Worm (Caenorhabditis elegans) whole organism, L1 larva: ENCODE measurements around the gene T04H1.13.

Experiments
- F16B12.6 ChIP-seq: fragments of 150-350 bp; optimal IDR thresholded peaks from 2 replicates; lab custom pipeline; 2014; ENCODE audit warnings: missing biosample characterization, missing genetic modification characterization
- aha-1 ChIP-seq: fragments of 150-350 bp; optimal IDR thresholded peaks from 2 replicates; lab custom pipeline; 2014; ENCODE audit warnings: missing biosample characterization, missing genetic modification characterization
- aly-2 ChIP-seq: fragments of 150-350 bp; optimal IDR thresholded peaks from 2 replicates; lab custom pipeline; 2014; ENCODE audit warnings: missing biosample characterization, missing genetic modification characterization
- ama-1 ChIP-seq: fragments of 150-350 bp; optimal IDR thresholded peaks from 2 replicates; lab custom pipeline; 2014
- blmp-1 ChIP-seq: fragments of 150-350 bp; optimal IDR thresholded peaks from 2 replicates; lab custom pipeline; 2014; ENCODE audit warnings: missing biosample characterization, missing genetic modification characterization
- ceh-63 ChIP-seq: fragments of 200-800 bp; sonication (Bioruptor generic); optimal IDR thresholded peaks from 2 replicates; lab custom pipeline; 2018; ENCODE audit warnings: mild to moderate bottlenecking, missing genetic modification characterization, missing compliant biosample characterization
- ceh-82 ChIP-seq, 3 experiments: fragments of 150-350 bp in 1 of 3; sonication (generic microtip) in 2 of 3; optimal IDR thresholded peaks; 2 replicates each; lab custom pipeline; 2014 to 2017; ENCODE audit warnings: missing biosample characterization in 3 of 3, missing genetic modification characterization in 3 of 3
- dpl-1 ChIP-seq, 3 experiments: fragments of 150-350 bp in 2 of 3; sonication (generic microtip) in 1 of 3; optimal IDR thresholded peaks; 2 replicates each; lab custom pipeline; 2014 to 2017; ENCODE audit warnings: missing biosample characterization in 3 of 3, missing genetic modification characterization in 3 of 3, missing genetic modification reagents in 3 of 3
- dsc-1 ChIP-seq: sonication (generic microtip); optimal IDR thresholded peaks from 2 replicates; lab custom pipeline; 2016; ENCODE audit warnings: mild to moderate bottlenecking, missing genetic modification characterization, missing compliant biosample characterization
- elt-3 ChIP-seq, 6 experiments: fragments of 150-350 bp in 1 of 6; sonication (generic microtip); optimal IDR thresholded peaks; 2 replicates each; lab custom pipeline; 2017 to 2018; ENCODE audit warnings: missing biosample characterization in 6 of 6, missing genetic modification characterization in 6 of 6, inconsistent platforms in 1 of 6
- fkh-8 ChIP-seq: sonication (generic microtip); optimal IDR thresholded peaks from 2 replicates; lab custom pipeline; 2016; ENCODE audit warnings: mild to moderate bottlenecking, missing genetic modification characterization, missing compliant biosample characterization
- grh-1 ChIP-seq: fragments of 200-800 bp; sonication (Bioruptor generic); IDR thresholded peaks from 2 replicates; pipeline ENCODE4 v1.3.6; 2022; ENCODE audit warnings: missing genetic modification reagents, missing genetic modification characterization, missing compliant biosample characterization
- hlh-17 ChIP-seq: fragments of 200-800 bp; sonication (Bioruptor generic); optimal IDR thresholded peaks from 2 replicates; lab custom pipeline; 2018; ENCODE audit warnings: missing genetic modification characterization, mild to moderate bottlenecking, missing compliant biosample characterization, moderate library complexity, borderline replicate concordance
- hlh-4 ChIP-seq: sonication (generic microtip); optimal IDR thresholded peaks from 2 replicates; lab custom pipeline; 2016; ENCODE audit warnings: mild to moderate bottlenecking, missing genetic modification characterization, missing compliant biosample characterization
- hpl-2 ChIP-seq: fragments of 150-350 bp; optimal IDR thresholded peaks from 2 replicates; lab custom pipeline; 2014; ENCODE audit warnings: missing biosample characterization, missing genetic modification reagents, missing genetic modification characterization
- irx-1 ChIP-seq: sonication (generic microtip); optimal IDR thresholded peaks from 2 replicates; lab custom pipeline; 2016; ENCODE audit warnings: missing genetic modification characterization, missing compliant biosample characterization
- isw-1 ChIP-seq: fragments of 200-800 bp; sonication (Bioruptor generic); IDR thresholded peaks from 2 replicates; pipeline ENCODE4 v1.3.6; 2022; ENCODE audit warnings: missing genetic modification characterization, missing compliant biosample characterization
- lin-14 ChIP-seq: fragments of 200-800 bp; sonication (Bioruptor generic); optimal IDR thresholded peaks from 2 replicates; lab custom pipeline; 2018; ENCODE audit warnings: mild to moderate bottlenecking, missing genetic modification characterization, moderate library complexity, missing compliant biosample characterization
- lin-15B ChIP-seq: fragments of 150-350 bp; sonication (generic microtip); optimal IDR thresholded peaks from 3 replicates; lab custom pipeline; 2014; ENCODE audit warnings: missing biosample characterization, missing genetic modification characterization
- lin-35 ChIP-seq, 2 experiments: fragments of 150-350 bp; optimal IDR thresholded peaks; 2 replicates each; lab custom pipeline; 2014; ENCODE audit warnings: missing biosample characterization in 2 of 2, missing genetic modification characterization in 2 of 2, missing genetic modification reagents in 2 of 2
- lin-39 ChIP-seq: fragments of 150-350 bp; optimal IDR thresholded peaks from 2 replicates; lab custom pipeline; 2014; ENCODE audit warnings: missing biosample characterization, missing genetic modification reagents, missing genetic modification characterization
- lir-3 ChIP-seq: sonication (generic microtip); optimal IDR thresholded peaks from 2 replicates; lab custom pipeline; 2016; ENCODE audit warnings: mild to moderate bottlenecking, missing genetic modification characterization, moderate library complexity, missing compliant biosample characterization; ENCODE audit not compliant: poor library complexity
- lsy-2 ChIP-seq, 2 experiments: fragments of 150-350 bp; optimal IDR thresholded peaks; 2 replicates each; lab custom pipeline; 2014; ENCODE audit warnings: missing biosample characterization in 2 of 2, missing genetic modification characterization in 2 of 2
- mab-9 ChIP-seq: fragments of 200-800 bp; sonication (Bioruptor generic); IDR thresholded peaks from 2 replicates; pipeline ENCODE4 v1.3.6; 2022; ENCODE audit warnings: missing genetic modification reagents, missing genetic modification characterization, missing compliant biosample characterization
- nhr-11 ChIP-seq: fragments of 150-350 bp; optimal IDR thresholded peaks from 2 replicates; lab custom pipeline; 2014; ENCODE audit warnings: missing biosample characterization, missing genetic modification characterization
- nhr-12 ChIP-seq: sonication (generic microtip); optimal IDR thresholded peaks from 2 replicates; lab custom pipeline; 2017; ENCODE audit warnings: missing biosample characterization, missing genetic modification characterization
- nhr-19 ChIP-seq: fragments of 200-800 bp; sonication (Bioruptor generic); conservative IDR thresholded peaks from 2 replicates; pipeline ENCODE4 v1.3.6; 2022; ENCODE audit warnings: missing genetic modification characterization, missing compliant biosample characterization
- nhr-20 ChIP-seq: sonication (generic microtip); optimal IDR thresholded peaks from 2 replicates; lab custom pipeline; 2016; ENCODE audit warnings: mild to moderate bottlenecking, missing genetic modification characterization, missing compliant biosample characterization
- nhr-47 ChIP-seq: sonication (generic microtip); optimal IDR thresholded peaks from 2 replicates; lab custom pipeline; 2016; ENCODE audit warnings: mild to moderate bottlenecking, missing genetic modification characterization, moderate library complexity, missing compliant biosample characterization
- nhr-71 ChIP-seq: sonication (generic microtip); optimal IDR thresholded peaks from 2 replicates; lab custom pipeline; 2016; ENCODE audit warnings: mild to moderate bottlenecking, missing genetic modification characterization, moderate library complexity, missing compliant biosample characterization
- nhr-76 ChIP-seq: sonication (generic microtip); optimal IDR thresholded peaks from 2 replicates; lab custom pipeline; 2017; ENCODE audit warnings: missing biosample characterization, missing genetic modification characterization
- nhr-77 ChIP-seq: fragments of 150-350 bp; optimal IDR thresholded peaks from 2 replicates; lab custom pipeline; 2014; ENCODE audit warnings: missing biosample characterization, missing genetic modification characterization
- nhr-90 ChIP-seq: sonication (generic microtip); optimal IDR thresholded peaks from 2 replicates; lab custom pipeline; 2016; ENCODE audit warnings: mild to moderate bottlenecking, missing genetic modification characterization, missing compliant biosample characterization; ENCODE audit not compliant: poor library complexity
- pag-3 ChIP-seq: sonication (generic microtip); optimal IDR thresholded peaks from 2 replicates; lab custom pipeline; 2017; ENCODE audit warnings: missing genetic modification characterization, mild to moderate bottlenecking, missing compliant biosample characterization, antibody characterized with exemption, borderline replicate concordance; ENCODE audit not compliant: insufficient read depth
- pqm-1 ChIP-seq: sonication (generic microtip); optimal IDR thresholded peaks from 3 replicates; lab custom pipeline; 2017; ENCODE audit warnings: missing biosample characterization, missing genetic modification characterization
- rnt-1 ChIP-seq: sonication (generic microtip); optimal IDR thresholded peaks from 2 replicates; lab custom pipeline; 2016; ENCODE audit warnings: mild to moderate bottlenecking, missing genetic modification characterization, moderate library complexity, missing compliant biosample characterization
- snu-23 ChIP-seq: sonication (generic microtip); optimal IDR thresholded peaks from 2 replicates; lab custom pipeline; 2016; ENCODE audit warnings: missing genetic modification characterization, missing compliant biosample characterization
- sox-4 ChIP-seq: sonication (generic microtip); optimal IDR thresholded peaks from 2 replicates; lab custom pipeline; 2016; ENCODE audit warnings: missing genetic modification characterization, missing compliant biosample characterization
- sup-37 ChIP-seq: fragments of 200-800 bp; sonication (Bioruptor generic); optimal IDR thresholded peaks from 2 replicates; lab custom pipeline; 2018; ENCODE audit warnings: mild to moderate bottlenecking, missing genetic modification characterization, missing compliant biosample characterization
- swsn-7 ChIP-seq: sonication (generic microtip); optimal IDR thresholded peaks from 2 replicates; lab custom pipeline; 2016; ENCODE audit warnings: missing genetic modification characterization, missing compliant biosample characterization
- tbx-2 ChIP-seq: sonication (generic microtip); optimal IDR thresholded peaks from 2 replicates; lab custom pipeline; 2016; ENCODE audit warnings: missing genetic modification characterization, missing compliant biosample characterization
- tlp-1 ChIP-seq: fragments of 150-350 bp; optimal IDR thresholded peaks from 2 replicates; lab custom pipeline; 2014; ENCODE audit warnings: missing biosample characterization, missing genetic modification characterization
- unc-130 ChIP-seq: fragments of 150-350 bp; optimal IDR thresholded peaks from 2 replicates; lab custom pipeline; 2017; ENCODE audit warnings: missing biosample characterization, missing genetic modification characterization, inconsistent platforms
- ztf-4 ChIP-seq: fragments of 150-350 bp; optimal IDR thresholded peaks from 2 replicates; lab custom pipeline; 2014; ENCODE audit warnings: missing biosample characterization, missing genetic modification characterization

T04H1.13 gene

ce11 chrV:12234293-12235004 lies 10.4 kb downstream of the T04H1.13 start, which contains the start of gene myo-3 (continued):
- TF ChIP-seq ztf-4 (tag; lab: Kevin White, UChicago) = no peak
- TF ChIP-seq ama-1 (lab: Kevin White, UChicago) = no peak
- TF ChIP-seq snu-23 (GFP tag; lab: Kevin White, UChicago) = peak; percentile 19
- no peak for TF ChIP-seq ceh-63 (GFP tag; lab: Kevin White, UChicago)
- no peak for TF ChIP-seq pqm-1 (tag; lab: Kevin White, UChicago)
- no peak for TF ChIP-seq sup-37
- no peak for TF ChIP-seq aha-1
- TF ChIP-seq hpl-2 = no peak
- TF ChIP-seq dsc-1 = peak; percentile 23
- no peak for TF ChIP-seq lin-39 (tag; lab: Kevin White, UChicago)
- no peak for TF ChIP-seq pag-3 (tag; lab: Kevin White, UChicago)
- no peak for TF ChIP-seq mab-9 (GFP tag; lab: Robert Waterston, UW)
- TF ChIP-seq F16B12.6 (tag; lab: Kevin White, UChicago) = no peak
- no peak for TF ChIP-seq tbx-2 (tag; lab: Kevin White, UChicago)
- TF ChIP-seq nhr-12 (tag; lab: Kevin White, UChicago) = no peak
- peak; percentile 61 for TF ChIP-seq rnt-1 (tag; lab: Kevin White, UChicago)
- TF ChIP-seq fkh-8 (tag; lab: Kevin White, UChicago) = no peak
- TF ChIP-seq lin-15B (tag; lab: Kevin White, UChicago) = no peak
- TF ChIP-seq sox-4 (tag; lab: Kevin White, UChicago) = no peak
- TF ChIP-seq hlh-4 = no peak
- TF ChIP-seq ceh-82 (tag; optimal IDR thresholded peaks at IDR 0.05; lab: Kevin White, UChicago) = no peak
- TF ChIP-seq nhr-77 (tag; lab: Kevin White, UChicago) = no peak
- no peak for TF ChIP-seq tlp-1 (tag; lab: Kevin White, UChicago)
- no peak for TF ChIP-seq grh-1 (GFP tag; lab: Robert Waterston, UW)
- TF ChIP-seq swsn-7 (tag; lab: Kevin White, UChicago) = no peak
- no peak for TF ChIP-seq dpl-1 (GFP tag; optimal IDR thresholded peaks at IDR 0.05; lab: Kevin White, UChicago)
- peak; percentile 26 for TF ChIP-seq nhr-19 (GFP tag; lab: Robert Waterston, UW)
- TF ChIP-seq nhr-47 (tag; lab: Kevin White, UChicago) = no peak
- TF ChIP-seq irx-1 (tag; lab: Kevin White, UChicago) = no peak
- TF ChIP-seq nhr-20 (tag; lab: Kevin White, UChicago) = peak; percentile 8
- TF ChIP-seq unc-130 (tag; lab: Kevin White, UChicago) = peak; percentile 13
- no peak for TF ChIP-seq isw-1
- no peak for TF ChIP-seq aly-2
- no peak for TF ChIP-seq nhr-76 (tag; lab: Kevin White, UChicago)
- no peak for TF ChIP-seq nhr-11 (tag; lab: Kevin White, UChicago)
- no peak for TF ChIP-seq nhr-90 (tag; lab: Kevin White, UChicago)
- no peak for TF ChIP-seq blmp-1 (tag; lab: Kevin White, UChicago)
- TF ChIP-seq elt-3 (tag; optimal IDR thresholded peaks at IDR 0.05; lab: Kevin White, UChicago) = no peak
- no peak for TF ChIP-seq lir-3 (tag; lab: Kevin White, UChicago)
- no peak for TF ChIP-seq hlh-17 (GFP tag; lab: Kevin White, UChicago)
- TF ChIP-seq, all 84 proteins: peak for 10

- TF ChIP-seq snu-23 (GFP tag; lab: Kevin White, UChicago) (peak; percentile 22), lin-14 (peak; percentile 80), nhr-19 (GFP tag; lab: Robert Waterston, UW) (peak; percentile 42), pag-3 (tag; lab: Kevin White, UChicago) (peak; percentile 79), rnt-1 (tag; lab: Kevin White, UChicago) (peak; percentile 58), lin-35 (GFP tag; optimal IDR thresholded peaks at IDR 0.05; lab: Kevin White, UChicago) (no peak), nhr-71 (tag; lab: Kevin White, UChicago) (peak; percentile 65), unc-130 (tag; lab: Kevin White, UChicago) (peak; percentile 15), lsy-2 (tag; optimal IDR thresholded peaks at IDR 0.05; lab: Kevin White, UChicago) (no peak)
- TF ChIP-seq, all 84 proteins: peak for 7
Observed at ce11 chrV:12233425-12233824, 11.4 kb downstream of the T04H1.13 start.
